Worm (Caenorhabditis elegans): ENCODE data around the gene spp-24.

DNA sequence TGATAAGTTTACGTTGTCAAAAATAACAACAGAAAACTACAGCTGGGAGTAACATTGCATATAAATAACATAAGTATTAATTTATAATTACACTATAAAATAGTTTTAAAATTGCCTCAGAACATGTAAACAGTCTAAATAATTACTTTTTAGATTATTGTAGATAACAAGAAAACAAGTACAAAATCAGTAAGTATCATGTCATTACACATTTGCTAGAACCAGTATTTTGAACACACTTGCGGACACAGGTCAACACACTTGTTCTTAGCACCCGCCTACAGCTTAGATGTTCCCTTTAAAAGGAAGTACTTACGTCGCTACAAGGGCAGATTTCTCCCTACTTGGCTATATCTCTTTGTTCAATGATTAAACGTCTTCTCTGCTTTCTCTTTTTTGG lies 5.4 kb downstream of the spp-24 start, which contains the start of gene F23F1.2:
- TF ChIP-seq him-1 (tag; optimal IDR thresholded peaks at IDR 0.05) (no peak), W03F9.2 (tag; optimal IDR thresholded peaks at IDR 0.05) (no peak)
